Fruit fly (Drosophila melanogaster) S2 (cell line): Measurements from ENCODE around the gene PICK1.

ENCODE experiments used
- CG8478 ChIP-seq: fragments of >200 bp; optimal IDR thresholded peaks from 2 replicates; lab custom pipeline; 2018
- CTCF ChIP-seq, 2 experiments: fragments of >200 bp; optimal IDR thresholded peaks; 2 replicates each; lab custom pipeline; 2018

PICK1 gene

DNA sequence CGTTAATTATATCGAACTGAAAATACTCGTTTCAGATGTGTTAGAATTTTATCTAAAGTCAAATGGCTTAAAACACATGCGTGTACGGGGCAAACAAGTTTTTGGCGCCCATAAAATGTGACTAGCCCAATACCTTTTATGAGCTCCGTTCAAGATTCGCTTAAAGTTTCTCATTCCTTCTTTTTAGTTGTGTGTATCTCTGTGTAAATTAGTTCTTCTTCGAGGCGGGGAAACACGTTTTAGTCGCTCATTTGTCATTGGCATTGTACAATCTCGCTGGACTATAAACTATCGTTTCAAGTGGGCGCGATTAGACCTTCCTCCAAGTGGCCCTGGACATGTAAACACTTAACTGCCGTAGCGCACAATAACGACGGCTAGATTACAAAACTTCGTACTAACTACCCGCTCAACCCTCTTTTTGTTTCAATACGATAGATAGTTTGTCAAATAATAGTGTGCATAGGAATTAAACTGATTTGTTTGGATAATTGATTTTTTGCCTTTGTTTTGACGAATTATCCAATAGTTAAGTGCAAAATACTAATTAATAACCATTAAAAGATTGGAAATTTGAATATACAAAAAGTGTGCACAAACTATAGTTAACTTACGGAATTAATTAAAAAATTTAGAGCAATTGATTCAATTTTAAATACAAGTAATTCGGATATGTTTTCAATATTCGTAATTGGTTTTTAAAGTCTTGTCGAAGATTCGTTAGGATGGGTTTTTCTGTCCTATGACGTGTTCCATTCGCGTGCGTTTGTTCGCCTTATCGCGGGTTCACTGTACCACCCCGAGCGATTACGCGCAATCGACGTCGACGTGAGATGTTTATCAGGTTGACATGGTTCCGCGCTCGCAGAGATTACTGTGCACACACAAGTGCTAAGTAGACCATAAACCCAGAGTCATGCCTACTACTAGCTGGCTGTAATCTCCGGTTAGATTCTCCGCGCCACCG, 25.9 kb downstream of the PICK1 start:
- no peak for TF ChIP-seq CG8478 (lab: Kevin White, UChicago)
- TF ChIP-seq CTCF (optimal IDR thresholded peaks at IDR 0.05; lab: Kevin White, UChicago), result no peak

DNA sequence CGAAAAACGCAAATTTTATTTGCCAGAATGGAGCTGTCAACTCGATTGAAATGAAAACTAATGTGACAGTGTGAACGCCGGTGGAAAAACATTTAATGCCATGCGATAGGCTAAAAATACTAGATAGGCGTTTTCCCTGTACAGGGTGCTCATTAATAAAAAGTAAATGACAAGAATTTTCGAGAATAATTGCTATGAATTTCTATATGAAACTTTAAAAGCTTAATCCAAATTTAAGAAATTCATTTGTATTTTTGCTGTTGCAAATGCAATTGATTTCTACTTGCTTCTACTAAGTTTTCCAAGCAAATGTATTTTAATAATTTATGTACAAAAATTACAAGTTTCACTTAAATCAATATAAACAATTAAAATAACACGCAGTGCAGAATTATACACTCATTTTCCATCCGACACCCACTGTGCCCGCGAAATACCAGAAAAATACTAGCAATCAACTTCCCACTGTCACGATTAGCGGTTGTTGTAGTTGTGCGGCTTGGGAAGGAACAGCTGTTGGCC, 27.0 kb downstream of the PICK1 start, which contains the start of gene Pih1D1:
TSS of gene Pih1D1 (minus strand) at position 50 of the 522 bp plus-strand sequence.
- TF ChIP-seq CTCF (optimal IDR thresholded peaks at IDR 0.05; lab: Kevin White, UChicago), result no peak
- TF ChIP-seq CG8478 (lab: Kevin White, UChicago), result no peak
